Worm (Caenorhabditis elegans): ENCODE data around the gene Y46G5A.18.

Y46G5A.18 gene

ce11 chrII:12768167-12768712 lies 36.8 kb downstream of the Y46G5A.18 start, which contains the start of the genes vps-2 and tiar-2 (continued):
- TF ChIP-seq unc-62 (GFP tag; optimal IDR thresholded peaks at IDR 0.05 in 1 of 2) (peak in 1 of 2 experiments; percentile 64), unc-62 (tag; optimal IDR thresholded peaks at IDR 0.05) (no peak), zag-1 (tag; optimal IDR thresholded peaks at IDR 0.05) (no peak), ctbp-1 (GFP tag; IDR thresholded peaks at IDR 0.05) (0 out of 2 replicates have a peak, but pooled peaks have one; percentile 15), fos-1 (tag; optimal IDR thresholded peaks at IDR 0.05) (peak; percentile 75), hlh-30 (tag; optimal IDR thresholded peaks at IDR 0.05; ENCODE audit: insufficient read depth) (peak; percentile 59), nhr-10 (tag; optimal IDR thresholded peaks at IDR 0.05) (no peak), rbr-2 (tag; optimal IDR thresholded peaks at IDR 0.05) (peak; percentile 62), mep-1 (tag; optimal IDR thresholded peaks at IDR 0.05) (peak; percentile 77)

ce11 chrII:12767258-12767824 lies 37.7 kb downstream of the Y46G5A.18 start:
- no peak for TF ChIP-seq nhr-25 (tag; optimal IDR thresholded peaks at IDR 0.05; ENCODE audit: borderline replicate concordance, insufficient read depth)
- TF ChIP-seq set-16 (GFP tag; IDR thresholded peaks at IDR 0.05) = peak; percentile 86

ce11 chrII:12766443-12767188 lies 38.4 kb downstream of the Y46G5A.18 start:
- TF ChIP-seq ceh-28 (tag; optimal IDR thresholded peaks at IDR 0.05) = peak; percentile 87
- TF ChIP-seq daf-16 (GFP tag; optimal IDR thresholded peaks at IDR 0.05) = no peak
- TF ChIP-seq daf-16 (tag; optimal IDR thresholded peaks at IDR 0.05) = peak; percentile 22
- 0 out of 2 replicates have a peak, but pooled peaks have one; percentile 26 for TF ChIP-seq pha-4 (GFP tag; IDR thresholded peaks at IDR 0.05)
- no peak for TF ChIP-seq pha-4 (tag; optimal IDR thresholded peaks at IDR 0.05)
- TF ChIP-seq nhr-28 (tag; optimal IDR thresholded peaks at IDR 0.05) = no peak
- peak; percentile 40 for TF ChIP-seq nhr-102 (tag; optimal IDR thresholded peaks at IDR 0.05)
- TF ChIP-seq F10B5.3 (tag; optimal IDR thresholded peaks at IDR 0.05) = peak; percentile 42
- TF ChIP-seq nhr-42 (GFP tag; IDR thresholded peaks at IDR 0.05) = 0 out of 2 replicates have a peak, but pooled peaks have one; percentile 41
- peak; percentile 71 for TF ChIP-seq lin-38 (GFP tag; IDR thresholded peaks at IDR 0.05)
- TF ChIP-seq snpc-1.2 (GFP tag; IDR thresholded peaks at IDR 0.05) = 0 out of 2 replicates have a peak, but pooled peaks have one; percentile 26
- TF ChIP-seq nhr-11 (tag; optimal IDR thresholded peaks at IDR 0.05) = no peak
- no peak for TF ChIP-seq ces-1 (GFP tag; optimal IDR thresholded peaks at IDR 0.05)
- no peak for TF ChIP-seq rbr-2 (tag; optimal IDR thresholded peaks at IDR 0.05)
- no peak for TF ChIP-seq ceh-44 (GFP tag; IDR thresholded peaks at IDR 0.05)

DNA sequence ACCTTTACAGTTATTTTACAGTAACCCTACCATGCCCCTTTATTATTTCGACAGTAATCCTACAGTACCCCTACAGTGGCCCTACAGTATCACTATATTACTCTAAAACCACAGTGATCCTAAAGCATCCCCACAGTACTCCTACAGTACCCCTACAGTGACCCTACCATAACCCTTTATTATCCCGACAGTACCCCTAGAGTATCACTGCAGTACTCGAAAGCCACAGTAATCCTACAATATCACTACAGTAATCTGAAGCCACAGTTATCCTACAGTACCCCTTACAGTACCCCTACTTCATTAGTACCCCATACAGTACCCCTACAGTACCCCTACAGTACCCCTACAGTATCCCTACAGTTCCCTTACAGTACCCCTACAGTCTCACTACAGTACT lies 40.6 kb downstream of the Y46G5A.18 start:
- TF ChIP-seq unc-62 (GFP tag; optimal IDR thresholded peaks at IDR 0.05 in 1 of 2) = peak in 1 of 2 experiments; percentile 77
- TF ChIP-seq unc-62 (tag; optimal IDR thresholded peaks at IDR 0.05) = no peak
- TF ChIP-seq nhr-11 (tag; optimal IDR thresholded peaks at IDR 0.05) = no peak

DNA sequence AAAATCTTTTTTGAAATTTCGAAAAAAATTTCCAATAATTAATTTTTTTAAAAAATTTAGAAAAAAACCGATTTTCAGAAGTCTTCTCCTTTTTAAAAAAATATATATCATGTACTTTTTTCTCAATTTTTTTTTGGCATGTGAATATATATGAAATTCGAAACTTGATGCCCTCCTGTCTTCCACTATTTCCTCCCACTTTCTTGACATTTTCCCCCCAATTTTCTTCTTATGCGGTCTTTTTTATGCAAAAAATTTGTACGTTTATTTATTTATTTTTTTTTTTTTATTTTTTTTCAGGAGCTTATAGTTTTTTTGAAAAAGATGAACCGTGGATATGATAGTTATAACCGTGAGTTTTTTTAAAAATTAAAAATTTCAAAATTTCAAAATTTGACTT lies 44.6 kb downstream of the Y46G5A.18 start, which contains the start of gene cnp-2:
TSS of gene cnp-2 (plus strand) at position 301 of the 400 bp plus-strand sequence.
- no peak for TF ChIP-seq daf-8 (GFP tag; IDR thresholded peaks at IDR 0.05)
- no peak for TF ChIP-seq tra-1 (GFP tag; IDR thresholded peaks at IDR 0.05)
- TF ChIP-seq nhr-10 (tag; optimal IDR thresholded peaks at IDR 0.05) = no peak
- no peak for TF ChIP-seq rbr-2 (tag; optimal IDR thresholded peaks at IDR 0.05)
- TF ChIP-seq T26A8.4 (GFP tag; IDR thresholded peaks at IDR 0.05) = no peak
- no peak for TF ChIP-seq nhr-76 (tag; optimal IDR thresholded peaks at IDR 0.05)

DNA sequence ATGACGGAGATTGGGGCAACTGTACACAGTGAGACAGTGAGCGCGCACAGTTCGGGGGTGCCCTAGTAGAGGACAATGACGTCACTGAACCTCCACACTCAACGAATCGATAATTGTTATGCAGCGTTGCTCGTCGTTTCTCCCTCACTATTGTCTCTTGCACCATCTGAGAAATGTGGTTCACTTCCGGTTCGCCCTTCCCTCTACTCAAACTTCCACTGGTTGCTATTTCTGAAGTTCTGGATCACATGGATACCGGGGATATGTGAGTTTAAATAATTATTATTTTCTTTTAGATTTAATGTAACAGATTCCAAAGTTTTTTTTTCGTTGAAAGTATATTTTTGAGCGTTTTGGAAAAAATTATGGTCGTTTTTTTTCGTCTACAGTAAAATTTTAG lies 48.9 kb downstream of the Y46G5A.18 start, which contains the start of the genes Y46G5A.7 and Y46G5A.8:
TSS of gene Y46G5A.7 (minus strand) at position 153 of the 400 bp plus-strand sequence.
TSS of gene Y46G5A.8 (plus strand) at position 159 of the 400 bp plus-strand sequence.
- TF ChIP-seq lim-7 (GFP tag; IDR thresholded peaks at IDR 0.05) (no peak), ceh-44 (GFP tag; IDR thresholded peaks at IDR 0.05) (no peak), ceh-32 (tag; optimal IDR thresholded peaks at IDR 0.05; ENCODE audit: poor library complexity) (no peak), Y5F2A.4 (GFP tag; optimal IDR thresholded peaks at IDR 0.05) (no peak), daf-16 (GFP tag; optimal IDR thresholded peaks at IDR 0.05) (no peak), daf-16 (tag; optimal IDR thresholded peaks at IDR 0.05) (no peak), duxl-1 (tag; optimal IDR thresholded peaks at IDR 0.05; ENCODE audit: poor library complexity) (no peak), tra-1 (GFP tag; IDR thresholded peaks at IDR 0.05) (no peak), unc-39 (tag; optimal IDR thresholded peaks at IDR 0.05) (no peak), ZK546.5 (tag; optimal IDR thresholded peaks at IDR 0.05) (no peak), aly-2 (tag; optimal IDR thresholded peaks at IDR 0.05) (no peak), daf-19 (GFP tag; conservative IDR thresholded peaks at IDR 0.05) (no peak), zip-11 (GFP tag; IDR thresholded peaks at IDR 0.05) (no peak), D1046.2 (GFP tag; IDR thresholded peaks at IDR 0.05) (no peak), nhr-77 (tag; optimal IDR thresholded peaks at IDR 0.05) (no peak)

All from whole organism, L4 larva.